Worm (Caenorhabditis elegans) whole organism, young adult: ENCODE measurements around the gene mlck-1.

ENCODE experiments used
- B0035.1 ChIP-seq: sonication (generic microtip); optimal IDR thresholded peaks from 2 replicates; lab custom pipeline; 2016; ENCODE audit warnings: missing genetic modification characterization, mild to moderate bottlenecking, missing compliant biosample characterization, missing genotype, missing genetic modification reagents
- F23B12.7 ChIP-seq: sonication (generic microtip); optimal IDR thresholded peaks from 2 replicates; lab custom pipeline; 2017; ENCODE audit warnings: missing genetic modification characterization, mild to moderate bottlenecking, missing compliant biosample characterization, antibody characterized with exemption, moderate library complexity; ENCODE audit not compliant: insufficient read depth
- F39B2.1 ChIP-seq: fragments of 200-800 bp; sonication (Bioruptor generic); IDR thresholded peaks from 2 replicates; pipeline ENCODE4 v1.3.6; 2022; ENCODE audit warnings: missing genetic modification reagents, missing genetic modification characterization, missing compliant biosample characterization
- F57A8.1 ChIP-seq: fragments of 200-800 bp; sonication (Bioruptor generic); optimal IDR thresholded peaks from 2 replicates; lab custom pipeline; 2018; ENCODE audit warnings: mild to moderate bottlenecking, missing genetic modification characterization, moderate library complexity, missing compliant biosample characterization
- F57C9.4 ChIP-seq: sonication (generic microtip); optimal IDR thresholded peaks from 2 replicates; lab custom pipeline; 2017; ENCODE audit warnings: mild to moderate bottlenecking, missing genetic modification characterization, missing compliant biosample characterization
- T07F8.4 ChIP-seq: sonication (generic microtip); optimal IDR thresholded peaks from 2 replicates; lab custom pipeline; 2016; ENCODE audit warnings: mild to moderate bottlenecking, missing genetic modification characterization, moderate library complexity, missing compliant biosample characterization
- T26A5.8 ChIP-seq: sonication (generic microtip); optimal IDR thresholded peaks from 2 replicates; lab custom pipeline; 2016; ENCODE audit warnings: missing genetic modification characterization, missing compliant biosample characterization
- Y53F4B.3 ChIP-seq: fragments of 200-800 bp; sonication (Bioruptor generic); IDR thresholded peaks from 2 replicates; pipeline ENCODE4 v1.3.6; 2022; ENCODE audit warnings: missing genetic modification reagents, missing genetic modification characterization, missing compliant biosample characterization
- Y95B8A.8 ChIP-seq: fragments of 200-800 bp; sonication (Bioruptor generic); IDR thresholded peaks from 2 replicates; pipeline ENCODE4 v1.3.6; 2022; ENCODE audit warnings: missing genetic modification reagents, missing genetic modification characterization, missing compliant biosample characterization
- akir-1 ChIP-seq: fragments of 200-800 bp; sonication (Bioruptor generic); optimal IDR thresholded peaks from 2 replicates; lab custom pipeline; 2018; ENCODE audit warnings: mild to moderate bottlenecking, missing genetic modification characterization, moderate library complexity, missing compliant biosample characterization
- athp-1 ChIP-seq: sonication (generic microtip); optimal IDR thresholded peaks from 2 replicates; lab custom pipeline; 2017; ENCODE audit warnings: mild to moderate bottlenecking, missing genetic modification characterization, missing compliant biosample characterization
- attf-6 ChIP-seq: fragments of 200-800 bp; sonication (Bioruptor generic); IDR thresholded peaks from 2 replicates; pipeline ENCODE4 v1.3.6; 2022; ENCODE audit warnings: missing genetic modification reagents, missing genetic modification characterization, missing compliant biosample characterization
- bed-2 ChIP-seq: fragments of 200-800 bp; sonication (Bioruptor generic); IDR thresholded peaks from 2 replicates; pipeline ENCODE4 v1.3.6; 2022; ENCODE audit warnings: missing genetic modification reagents, missing genetic modification characterization, missing compliant biosample characterization
- ccch-3 ChIP-seq: fragments of 200-800 bp; sonication (Bioruptor generic); optimal IDR thresholded peaks from 2 replicates; lab custom pipeline; 2018; ENCODE audit warnings: mild to moderate bottlenecking, missing genetic modification characterization, missing compliant biosample characterization
- cebp-1 ChIP-seq, 2 experiments: fragments of 200-800 bp in 1 of 2; sonication (Bioruptor generic) in 1 of 2; sonication (generic microtip) in 1 of 2; IDR thresholded peaks in 1 of 2; optimal IDR thresholded peaks in 1 of 2; 2 replicates each; pipeline versions ENCODE4 v1.3.6 to Lab custom; 2017 to 2022; ENCODE audit warnings: missing compliant biosample characterization in 2 of 2, missing genetic modification characterization in 2 of 2, mild to moderate bottlenecking in 1 of 2, missing genetic modification reagents in 1 of 2, moderate library complexity in 1 of 2
- ceh-100 ChIP-seq: fragments of 200-800 bp; sonication (Bioruptor generic); IDR thresholded peaks from 2 replicates; pipeline ENCODE4 v1.3.6; 2022; ENCODE audit warnings: missing genetic modification reagents, missing genetic modification characterization, missing compliant biosample characterization
- ceh-40 ChIP-seq: fragments of 200-800 bp; sonication (Bioruptor generic); IDR thresholded peaks from 2 replicates; pipeline ENCODE4 v1.3.6; 2022; ENCODE audit warnings: missing genetic modification characterization, missing compliant biosample characterization
- ceh-58 ChIP-seq: fragments of 200-800 bp; sonication (Bioruptor generic); IDR thresholded peaks from 2 replicates; pipeline ENCODE4 v1.3.6; 2022; ENCODE audit warnings: missing genetic modification characterization, missing compliant biosample characterization
- egl-44 ChIP-seq: fragments of 200-800 bp; sonication (Bioruptor generic); IDR thresholded peaks from 2 replicates; pipeline ENCODE4 v1.3.6; 2022; ENCODE audit warnings: missing genetic modification reagents, missing genetic modification characterization, missing compliant biosample characterization
- hmg-1.2 ChIP-seq: fragments of 200-800 bp; sonication (Bioruptor generic); IDR thresholded peaks from 2 replicates; pipeline ENCODE4 v1.3.6; 2022; ENCODE audit warnings: missing genetic modification reagents, missing genetic modification characterization, missing compliant biosample characterization
- hmg-20 ChIP-seq: fragments of 200-800 bp; sonication (Bioruptor generic); IDR thresholded peaks from 2 replicates; pipeline ENCODE4 v1.3.6; 2022; ENCODE audit warnings: missing genetic modification reagents, missing genetic modification characterization, missing compliant biosample characterization
- lin-26 ChIP-seq: fragments of 200-800 bp; sonication (Bioruptor generic); IDR thresholded peaks from 2 replicates; pipeline ENCODE4 v1.3.6; 2022; ENCODE audit warnings: missing genetic modification reagents, missing genetic modification characterization, missing compliant biosample characterization
- lir-1 ChIP-seq: fragments of 200-800 bp; sonication (Bioruptor generic); conservative IDR thresholded peaks from 2 replicates; pipeline ENCODE4 v1.3.6; 2022; ENCODE audit warnings: missing genetic modification reagents, missing genetic modification characterization, missing compliant biosample characterization
- lsy-27 ChIP-seq: sonication (generic microtip); optimal IDR thresholded peaks from 2 replicates; lab custom pipeline; 2017; ENCODE audit warnings: missing genetic modification characterization, mild to moderate bottlenecking, missing compliant biosample characterization, antibody characterized with exemption, missing genotype, borderline replicate concordance; ENCODE audit not compliant: insufficient read depth
- madf-8 ChIP-seq: fragments of 200-800 bp; sonication (Bioruptor generic); conservative IDR thresholded peaks from 2 replicates; pipeline ENCODE4 v1.3.6; 2022; ENCODE audit warnings: missing genetic modification reagents, missing genetic modification characterization, missing compliant biosample characterization
- nfyb-1 ChIP-seq: fragments of 200-800 bp; sonication (Bioruptor generic); IDR thresholded peaks from 2 replicates; pipeline ENCODE4 v1.3.6; 2022; ENCODE audit warnings: missing genetic modification reagents, missing genetic modification characterization, missing compliant biosample characterization
- nhr-27 ChIP-seq: fragments of 200-800 bp; sonication (Bioruptor generic); optimal IDR thresholded peaks from 2 replicates; lab custom pipeline; 2018; ENCODE audit warnings: mild to moderate bottlenecking, missing genetic modification characterization, moderate library complexity, missing compliant biosample characterization
- nhr-80 ChIP-seq: sonication (generic microtip); optimal IDR thresholded peaks from 2 replicates; lab custom pipeline; 2016; ENCODE audit warnings: missing genetic modification characterization, missing compliant biosample characterization
- nhr-90 ChIP-seq: sonication (generic microtip); optimal IDR thresholded peaks from 2 replicates; lab custom pipeline; 2016; ENCODE audit warnings: missing genotype, mild to moderate bottlenecking, missing genetic modification characterization, missing compliant biosample characterization
- rpc-1 ChIP-seq, 2 experiments: fragments of 150-350 bp in 1 of 2; sonication (generic microtip) in 1 of 2; optimal IDR thresholded peaks; 2 replicates each; lab custom pipeline; 2014 to 2018; ENCODE audit warnings: missing biosample characterization in 1 of 2, missing genetic modification characterization in 1 of 2, missing genetic modification reagents in 1 of 2, missing genotype in 1 of 2
- snpc-1.3 ChIP-seq: sonication (generic microtip); optimal IDR thresholded peaks from 2 replicates; lab custom pipeline; 2017; ENCODE audit warnings: missing genetic modification characterization, mild to moderate bottlenecking, missing compliant biosample characterization, antibody characterized with exemption, moderate library complexity, missing genotype, missing genetic modification reagents; ENCODE audit not compliant: insufficient read depth
- unc-62 ChIP-seq: fragments of 150-350 bp; optimal IDR thresholded peaks from 2 replicates; lab custom pipeline; 2014; ENCODE audit warnings: missing biosample characterization, missing genetic modification reagents, missing genetic modification characterization
- ztf-28 ChIP-seq: fragments of 200-800 bp; sonication (Bioruptor generic); IDR thresholded peaks from 2 replicates; pipeline ENCODE4 v1.3.6; 2022; ENCODE audit warnings: missing genetic modification reagents, missing genetic modification characterization, missing compliant biosample characterization
- ztf-6 ChIP-seq: fragments of 200-800 bp; sonication (Bioruptor generic); IDR thresholded peaks from 2 replicates; pipeline ENCODE4 v1.3.6; 2022; ENCODE audit warnings: missing genetic modification reagents, missing genetic modification characterization, missing compliant biosample characterization

The mlck-1 gene

DNA sequence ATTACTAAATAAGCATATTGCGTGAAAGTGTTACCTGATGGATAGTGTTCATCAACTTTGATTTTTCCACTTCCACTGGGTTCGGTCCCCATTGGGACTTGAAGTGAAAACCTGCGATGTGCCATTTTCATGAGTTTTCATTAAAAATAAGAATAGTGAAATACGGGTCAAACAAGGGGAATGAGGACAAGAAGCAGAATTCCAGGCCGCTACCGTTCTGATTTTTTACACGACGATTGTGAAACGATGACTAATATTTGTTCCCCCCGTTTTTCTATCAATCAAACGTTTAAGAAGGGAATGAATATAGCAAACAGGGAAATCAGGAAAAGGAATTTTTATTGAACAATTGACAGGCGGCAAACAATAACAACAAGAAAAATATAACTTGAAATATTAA is at the start of gene mlck-1:
Gene mlck-1, minus strand, starts transcription at position 101 of the 400 bp plus-strand sequence.
- TF ChIP-seq attf-6 (no peak), cebp-1 (GFP tag; IDR thresholded peaks at IDR 0.05; lab: Robert Waterston, UW) (no peak), cebp-1 (tag; optimal IDR thresholded peaks at IDR 0.05; lab: Kevin White, UChicago) (no peak), ceh-40 (GFP tag; lab: Robert Waterston, UW) (no peak), madf-8 (GFP tag; lab: Robert Waterston, UW) (no peak), Y53F4B.3 (GFP tag; lab: Robert Waterston, UW) (no peak), ceh-58 (GFP tag; lab: Robert Waterston, UW) (no peak), ccch-3 (GFP tag; lab: Kevin White, UChicago) (no peak), hmg-1.2 (GFP tag; lab: Robert Waterston, UW) (no peak), unc-62 (GFP tag; lab: Kevin White, UChicago) (no peak), ztf-28 (GFP tag; lab: Robert Waterston, UW) (no peak), nfyb-1 (GFP tag; lab: Robert Waterston, UW) (no peak), hmg-20 (GFP tag; lab: Robert Waterston, UW) (no peak), rpc-1 (optimal IDR thresholded peaks at IDR 0.05; lab: Kevin White, UChicago) (no peak), rpc-1 (tag; optimal IDR thresholded peaks at IDR 0.05; lab: Kevin White, UChicago) (no peak)

DNA sequence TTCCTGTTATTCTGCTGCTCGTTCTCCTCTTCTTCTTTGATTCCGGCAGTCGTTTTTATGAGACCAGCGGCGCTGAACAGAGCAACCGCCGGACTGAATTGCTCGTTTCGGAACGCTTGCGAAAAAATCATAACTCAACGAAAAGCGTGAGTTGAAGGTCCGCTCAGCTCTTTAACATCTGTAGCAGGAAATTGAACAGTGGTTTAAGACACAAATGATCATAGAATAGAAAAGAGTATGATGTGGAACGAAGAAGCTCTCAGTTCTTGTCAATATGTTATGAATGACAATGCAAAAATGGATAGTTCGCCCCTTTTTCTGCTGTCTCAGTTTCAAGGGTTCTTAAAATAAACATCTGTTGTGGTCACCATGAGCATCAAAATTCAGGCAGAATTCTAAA is 44.1 kb upstream of the mlck-1 start:
- no peak for TF ChIP-seq Y95B8A.8 (GFP tag; lab: Robert Waterston, UW)
- TF ChIP-seq akir-1 (GFP tag; lab: Kevin White, UChicago), result no peak
- TF ChIP-seq F57C9.4 (tag; lab: Kevin White, UChicago), result no peak
- TF ChIP-seq B0035.1 (tag; lab: Kevin White, UChicago), result no peak
- TF ChIP-seq F57A8.1 (GFP tag; lab: Kevin White, UChicago), result no peak

DNA sequence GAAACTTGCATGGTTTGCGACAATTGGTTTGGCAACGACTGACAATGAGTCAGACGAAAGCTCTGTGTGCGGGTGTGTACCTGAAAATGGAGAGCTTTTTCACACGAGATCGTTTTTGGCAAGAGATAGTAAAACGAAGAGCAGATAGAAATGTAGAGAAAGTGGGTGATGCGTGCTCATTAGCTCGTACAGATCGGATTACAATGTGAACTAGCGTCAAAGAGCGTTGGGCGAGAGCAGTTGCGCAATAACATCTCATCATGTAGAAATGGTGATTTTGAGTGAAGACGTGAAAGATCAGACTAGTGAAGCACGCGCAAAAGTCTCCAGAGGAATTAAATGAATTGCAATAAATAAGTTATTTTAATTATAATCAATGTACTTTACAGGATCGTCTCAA is 25.6 kb upstream of the mlck-1 start, which contains the start of gene flp-2:
Gene flp-2, minus strand, starts transcription at position 101 of the 400 bp plus-strand sequence.
- no peak for TF ChIP-seq snpc-1.3 (tag; lab: Kevin White, UChicago)
- no peak for TF ChIP-seq T07F8.4 (tag; lab: Kevin White, UChicago)

DNA sequence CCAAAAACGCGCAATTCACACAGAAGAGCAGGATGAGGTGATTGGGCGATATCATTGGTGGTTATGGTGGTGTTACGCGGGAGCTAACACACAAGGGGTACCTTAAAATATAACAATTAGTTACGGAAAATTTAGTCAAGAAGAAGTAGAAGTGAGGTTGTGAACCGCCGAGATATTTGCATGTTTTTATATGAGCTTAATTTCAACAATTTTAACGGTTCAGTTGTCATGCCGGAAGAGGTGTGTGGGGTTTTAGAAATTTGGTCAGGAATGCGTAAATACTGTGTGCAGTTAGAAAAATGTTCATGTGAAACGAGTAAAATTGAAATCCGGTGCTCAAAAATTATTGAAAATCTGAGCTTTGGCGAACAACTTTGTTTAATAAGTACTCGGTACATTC is 23.3 kb upstream of the mlck-1 start, which contains the start of gene flp-3:
Gene flp-3, minus strand, starts transcription at position 101 of the 400 bp plus-strand sequence.
- TF ChIP-seq ceh-100 (GFP tag; lab: Robert Waterston, UW) (no peak), ztf-28 (GFP tag; lab: Robert Waterston, UW) (no peak), rpc-1 (optimal IDR thresholded peaks at IDR 0.05; lab: Kevin White, UChicago) (no peak), rpc-1 (tag; optimal IDR thresholded peaks at IDR 0.05; lab: Kevin White, UChicago) (no peak)

DNA sequence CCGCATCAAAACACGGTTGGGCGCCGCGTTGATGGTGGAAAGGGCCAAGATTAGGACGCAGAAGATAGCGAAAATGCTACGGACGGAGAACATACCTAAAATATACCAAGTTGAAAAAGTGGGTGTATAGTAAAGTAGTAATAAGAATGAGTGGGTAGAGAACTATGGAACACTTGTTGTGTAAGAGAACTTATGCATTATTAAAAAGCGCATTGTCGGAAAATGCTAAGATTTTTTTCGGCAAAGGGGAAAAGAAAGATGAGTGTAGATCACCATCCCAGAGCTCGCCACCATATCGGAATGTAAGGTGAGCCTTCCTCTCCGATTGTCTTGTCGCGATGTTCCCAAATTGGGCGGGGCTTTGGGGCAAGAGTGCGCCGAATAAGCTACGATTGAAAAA is 18.3 kb upstream of the mlck-1 start, which contains the start of gene flp-28:
Gene flp-28, minus strand, starts transcription at position 101 of the 400 bp plus-strand sequence.
- no peak for TF ChIP-seq lir-1
- no peak for TF ChIP-seq nhr-80 (tag; lab: Kevin White, UChicago)
- no peak for TF ChIP-seq lin-26 (GFP tag; lab: Robert Waterston, UW)
- TF ChIP-seq T26A5.8 (tag; lab: Kevin White, UChicago), result no peak
- no peak for TF ChIP-seq lsy-27 (tag; lab: Kevin White, UChicago)
- TF ChIP-seq ztf-6 (GFP tag; lab: Robert Waterston, UW), result no peak
- no peak for TF ChIP-seq nhr-27 (tag; lab: Kevin White, UChicago)
- no peak for TF ChIP-seq bed-2 (GFP tag; lab: Robert Waterston, UW)
- no peak for TF ChIP-seq egl-44
- TF ChIP-seq athp-1 (tag; lab: Kevin White, UChicago), result no peak
- no peak for TF ChIP-seq nhr-90 (tag; lab: Kevin White, UChicago)
- TF ChIP-seq attf-6, result no peak
- TF ChIP-seq F23B12.7 (tag; lab: Kevin White, UChicago), result no peak
- TF ChIP-seq F39B2.1, result no peak
